Fruit fly (Drosophila melanogaster) whole organism, wandering third instar larva: ENCODE data around the gene CG31974.

Experiments used
- CG32264 ChIP-seq: fragments of 200-800 bp; sonication (Bioruptor generic); optimal IDR thresholded peaks from 2 replicates; lab custom pipeline; 2016; ENCODE audit warnings: missing biosample characterization, missing genetic modification characterization
- CG9705 ChIP-seq: fragments of 200-800 bp; sonication (Bioruptor generic); optimal IDR thresholded peaks from 2 replicates; lab custom pipeline; 2018; ENCODE audit warnings: missing biosample characterization, mild to moderate bottlenecking, missing genetic modification characterization
- CrebA ChIP-seq: fragments of 200-800 bp; sonication (Bioruptor generic); optimal IDR thresholded peaks from 2 replicates; lab custom pipeline; 2016; ENCODE audit warnings: missing biosample characterization, mild to moderate bottlenecking, missing genetic modification characterization, borderline replicate concordance
- Dfd ChIP-seq: fragments of >200 bp; optimal IDR thresholded peaks from 2 replicates; lab custom pipeline; 2017; ENCODE audit warnings: missing biosample characterization, missing genetic modification characterization
- Dif ChIP-seq: fragments of 200-275, 200-300 bp; sonication (Bioruptor generic); optimal IDR thresholded peaks from 2 replicates; lab custom pipeline; 2018; ENCODE audit warnings: missing biosample characterization, missing genetic modification characterization; ENCODE audit not compliant: partially characterized antibody
- GATAd ChIP-seq: sonication (Bioruptor generic); optimal IDR thresholded peaks from 2 replicates; lab custom pipeline; 2016; ENCODE audit warnings: missing biosample characterization, missing genetic modification characterization
- Hnf4 ChIP-seq: fragments of 200-800 bp; sonication (Bioruptor generic); optimal IDR thresholded peaks from 2 replicates; lab custom pipeline; 2016; ENCODE audit warnings: missing biosample characterization, mild to moderate bottlenecking, missing genetic modification characterization
- Hr78 ChIP-seq: fragments of >200 bp; optimal IDR thresholded peaks from 2 replicates; lab custom pipeline; 2017; ENCODE audit warnings: missing biosample characterization, missing genetic modification characterization
- Hr83 ChIP-seq: fragments of 200-300 bp; sonication (Bioruptor generic); optimal IDR thresholded peaks from 2 replicates; lab custom pipeline; 2016; ENCODE audit warnings: missing biosample characterization, mild to moderate bottlenecking, missing genetic modification characterization, moderate library complexity; ENCODE audit not compliant: poor library complexity, severe bottlenecking
- Jra ChIP-seq: sonication (Bioruptor generic); optimal IDR thresholded peaks from 2 replicates; lab custom pipeline; 2016; ENCODE audit warnings: missing biosample characterization, missing genetic modification characterization
- Mio ChIP-seq: sonication (Bioruptor generic); optimal IDR thresholded peaks from 2 replicates; lab custom pipeline; 2016; ENCODE audit warnings: missing biosample characterization, missing genetic modification characterization
- Myc ChIP-seq: fragments of >200 bp; optimal IDR thresholded peaks from 2 replicates; lab custom pipeline; 2017
- N ChIP-seq: fragments of >200 bp; optimal IDR thresholded peaks from 2 replicates; lab custom pipeline; 2018; ENCODE audit warnings: missing biosample characterization, missing external identifiers, missing genetic modification characterization
- OdsH ChIP-seq: fragments of 200-800 bp; sonication (Bioruptor generic); optimal IDR thresholded peaks from 2 replicates; lab custom pipeline; 2016; ENCODE audit warnings: missing biosample characterization, mild to moderate bottlenecking, missing genetic modification characterization
- Rel ChIP-seq, 2 experiments: fragments of 200-800 bp; sonication (Bioruptor generic) in 1 of 2; optimal IDR thresholded peaks; 2 replicates in 1 of 2; 3 replicates in 1 of 2; lab custom pipeline; 2016 to 2019; ENCODE audit warnings: mild to moderate bottlenecking in 2 of 2, missing biosample characterization in 2 of 2, missing genetic modification characterization in 2 of 2, moderate library complexity in 1 of 2
- Sp1 ChIP-seq: fragments of 200-800 bp; sonication (Bioruptor generic); optimal IDR thresholded peaks from 3 replicates; lab custom pipeline; 2019; ENCODE audit warnings: missing biosample characterization, mild to moderate bottlenecking, missing genetic modification characterization, moderate library complexity
- br ChIP-seq: fragments of 200-800 bp; sonication (Bioruptor generic); optimal IDR thresholded peaks from 2 replicates; lab custom pipeline; 2016; ENCODE audit warnings: missing biosample characterization, missing genetic modification characterization
- dl ChIP-seq, 2 experiments: fragments of 175-275, 200-275 bp in 1 of 2; fragments of 200-275 bp in 1 of 2; sonication (Bioruptor generic); optimal IDR thresholded peaks; lab custom pipeline; 2018; ENCODE audit warnings: mild to moderate bottlenecking in 2 of 2, missing biosample characterization in 2 of 2, missing genetic modification characterization in 2 of 2, moderate library complexity in 2 of 2; ENCODE audit not compliant: partially characterized antibody in 2 of 2, insufficient read depth in 1 of 2
- dmrt93B ChIP-seq: fragments of 200-800 bp; sonication (Bioruptor generic); optimal IDR thresholded peaks from 2 replicates; lab custom pipeline; 2018; ENCODE audit warnings: missing biosample characterization, mild to moderate bottlenecking, missing genetic modification characterization
- dsf ChIP-seq: sonication (Bioruptor generic); optimal IDR thresholded peaks from 2 replicates; lab custom pipeline; 2016; ENCODE audit warnings: missing biosample characterization, missing genetic modification characterization, borderline replicate concordance
- ey ChIP-seq: fragments of 200-800 bp; sonication (Bioruptor generic); optimal IDR thresholded peaks from 2 replicates; lab custom pipeline; 2016; ENCODE audit warnings: missing biosample characterization, missing genetic modification characterization
- foxo ChIP-seq, 2 experiments: fragments of 200-800 bp; sonication (Bioruptor generic); optimal IDR thresholded peaks; 2 replicates in 1 of 2; 3 replicates in 1 of 2; lab custom pipeline; 2016 to 2017; ENCODE audit warnings: missing biosample characterization in 2 of 2, missing genetic modification characterization in 2 of 2
- fru ChIP-seq: fragments of 200-800 bp; sonication (Bioruptor generic); optimal IDR thresholded peaks from 3 replicates; lab custom pipeline; 2016; ENCODE audit warnings: missing biosample characterization, mild to moderate bottlenecking, missing genetic modification characterization
- h ChIP-seq: fragments of 200-800 bp; sonication (Bioruptor generic); optimal IDR thresholded peaks from 3 replicates; lab custom pipeline; 2016; ENCODE audit warnings: missing biosample characterization, mild to moderate bottlenecking, missing genetic modification characterization
- jim ChIP-seq: fragments of 175-275, 200-325 bp; sonication (Bioruptor generic); optimal IDR thresholded peaks from 2 replicates; lab custom pipeline; 2016; ENCODE audit warnings: missing biosample characterization, mild to moderate bottlenecking, missing genetic modification characterization
- lola ChIP-seq: fragments of >200 bp; optimal IDR thresholded peaks from 2 replicates; lab custom pipeline; 2017; ENCODE audit warnings: missing biosample characterization, missing genetic modification characterization
- pan ChIP-seq: fragments of >200 bp; optimal IDR thresholded peaks from 2 replicates; lab custom pipeline; 2017
- psq ChIP-seq: fragments of 200-800 bp; sonication (Bioruptor generic); optimal IDR thresholded peaks from 3 replicates; lab custom pipeline; 2017; ENCODE audit warnings: missing biosample characterization, mild to moderate bottlenecking, missing genetic modification characterization, moderate library complexity
- sage ChIP-seq: fragments of 200-800 bp; sonication (Bioruptor generic); optimal IDR thresholded peaks from 2 replicates; lab custom pipeline; 2016; ENCODE audit warnings: missing biosample characterization, mild to moderate bottlenecking, missing genetic modification characterization
- sv ChIP-seq: fragments of 200-800 bp; sonication (Bioruptor generic); optimal IDR thresholded peaks from 3 replicates; lab custom pipeline; 2016; ENCODE audit warnings: missing biosample characterization, missing genetic modification characterization
- tai ChIP-seq: sonication (Bioruptor generic); optimal IDR thresholded peaks from 2 replicates; lab custom pipeline; 2016; ENCODE audit warnings: missing biosample characterization, missing genetic modification characterization
- woc ChIP-seq: sonication (Bioruptor generic); optimal IDR thresholded peaks from 2 replicates; lab custom pipeline; 2016; ENCODE audit warnings: missing biosample characterization, mild to moderate bottlenecking, missing genetic modification characterization

Gene CG31974

dm6 chr2L:117750-118149 lies 25.1 kb downstream of the CG31974 start:
- TF ChIP-seq Sp1 (GFP tag; lab: Kevin White, UChicago) (no peak), sv (GFP tag; lab: Kevin White, UChicago) (peak; percentile 1)

dm6 chr2L:116388-116787 lies 26.5 kb downstream of the CG31974 start, which contains the start of gene CG13694:
CG13694 (minus strand) TSS chr2L:116488.
- TF ChIP-seq sage (no peak), Mio (no peak), Dfd (GFP tag; lab: Kevin White, UChicago) (peak; percentile 63), psq (GFP tag; lab: Kevin White, UChicago) (no peak)

dm6 chr2L:114429-114828 lies 28.5 kb downstream of the CG31974 start, which contains the start of gene ND-15:
ND-15 (plus strand) TSS chr2L:114726.
- no peak for TF ChIP-seq dl (GFP tag; optimal IDR thresholded peaks at IDR 0.05; lab: Kevin White, UChicago; ENCODE audit: insufficient read depth in 1 of 2, partially characterized antibody in 2 of 2)
- TF ChIP-seq Jra (GFP tag; lab: Kevin White, UChicago), result no peak
- TF ChIP-seq dmrt93B (GFP tag; lab: Kevin White, UChicago), result no peak
- TF ChIP-seq Hr78 (GFP tag; lab: Kevin White, UChicago), result no peak
- TF ChIP-seq Rel (GFP tag; optimal IDR thresholded peaks at IDR 0.05; lab: Kevin White, UChicago), result no peak
- peak; percentile 2 for TF ChIP-seq Rel (tag; optimal IDR thresholded peaks at IDR 0.05; lab: Kevin White, UChicago)
- peak; percentile 12 for TF ChIP-seq Hnf4 (GFP tag; lab: Kevin White, UChicago)
- TF ChIP-seq, all 38 proteins: peak for 2

DNA sequence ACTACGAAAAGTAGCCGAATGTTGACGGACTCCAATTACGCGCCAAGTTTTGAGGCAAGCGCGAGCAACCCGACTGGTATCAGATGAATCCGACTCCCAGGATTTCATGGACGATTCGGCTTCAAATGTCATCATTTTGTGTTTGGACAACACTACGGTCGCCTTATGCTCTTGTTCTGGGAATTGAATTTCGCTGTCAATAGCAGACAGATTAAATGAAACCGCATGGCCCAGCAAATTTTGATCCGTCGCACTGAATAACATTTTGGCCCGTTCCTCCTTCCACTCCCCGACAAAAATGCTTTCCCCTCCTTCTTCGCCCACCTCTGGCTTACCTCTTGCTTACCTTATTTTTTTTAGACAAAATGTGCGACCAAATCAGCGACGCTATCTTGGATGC lies 32.8 kb downstream of the CG31974 start:
- TF ChIP-seq Sp1 (GFP tag; lab: Kevin White, UChicago), result no peak
- TF ChIP-seq sv (GFP tag; lab: Kevin White, UChicago), result no peak
- TF ChIP-seq dmrt93B (GFP tag; lab: Kevin White, UChicago), result no peak
- no peak for TF ChIP-seq pan (lab: Kevin White, UChicago)
- no peak for TF ChIP-seq sage
- TF ChIP-seq GATAd (GFP tag; lab: Kevin White, UChicago), result no peak
- no peak for TF ChIP-seq br
- TF ChIP-seq Hr83 (GFP tag; lab: Kevin White, UChicago), result no peak
- TF ChIP-seq Jra (GFP tag; lab: Kevin White, UChicago), result no peak
- TF ChIP-seq CrebA (GFP tag; lab: Kevin White, UChicago), result no peak
- no peak for TF ChIP-seq jim (GFP tag; lab: Kevin White, UChicago)
- TF ChIP-seq Myc (lab: Kevin White, UChicago), result no peak
- TF ChIP-seq tai (GFP tag; lab: Kevin White, UChicago), result no peak
- no peak for TF ChIP-seq Dif (GFP tag; lab: Kevin White, UChicago)

- TF ChIP-seq N (GFP tag; lab: Kevin White, UChicago) (no peak), Rel (GFP tag; optimal IDR thresholded peaks at IDR 0.05; lab: Kevin White, UChicago) (no peak), Rel (tag; optimal IDR thresholded peaks at IDR 0.05; lab: Kevin White, UChicago) (peak; percentile 62), dl (GFP tag; optimal IDR thresholded peaks at IDR 0.05; lab: Kevin White, UChicago; ENCODE audit: insufficient read depth in 1 of 2, partially characterized antibody in 2 of 2) (peak in 1 of 2 experiments; percentile 44), Myc (lab: Kevin White, UChicago) (no peak)
Observed at dm6 chr2L:109098-109799, 33.6 kb downstream of the CG31974 start.

dm6 chr2L:107476-108436 lies 35.1 kb downstream of the CG31974 start:
- TF ChIP-seq Myc (lab: Kevin White, UChicago), result peak; percentile 8
- TF ChIP-seq ey (GFP tag; lab: Kevin White, UChicago), result no peak
- peak; percentile 50 for TF ChIP-seq woc
- peak; percentile 54 for TF ChIP-seq Dif (GFP tag; lab: Kevin White, UChicago)
- TF ChIP-seq dsf (GFP tag; lab: Kevin White, UChicago), result no peak
- no peak for TF ChIP-seq lola (GFP tag; lab: Kevin White, UChicago)
- peak; percentile 68 to 76 for TF ChIP-seq dl (GFP tag; optimal IDR thresholded peaks at IDR 0.05; lab: Kevin White, UChicago; ENCODE audit: insufficient read depth in 1 of 2, partially characterized antibody in 2 of 2)
- no peak for TF ChIP-seq CG32264 (GFP tag; lab: Kevin White, UChicago)
- TF ChIP-seq foxo (GFP tag; optimal IDR thresholded peaks at IDR 0.05; lab: Kevin White, UChicago), result peak in 1 of 2 experiments; percentile 9
- peak; percentile 42 for TF ChIP-seq Sp1 (GFP tag; lab: Kevin White, UChicago)
- no peak for TF ChIP-seq sv (GFP tag; lab: Kevin White, UChicago)
- peak; percentile 10 for TF ChIP-seq h
- no peak for TF ChIP-seq OdsH
- TF ChIP-seq fru, result no peak
- no peak for TF ChIP-seq pan (lab: Kevin White, UChicago)
- no peak for TF ChIP-seq Rel (GFP tag; optimal IDR thresholded peaks at IDR 0.05; lab: Kevin White, UChicago)
- TF ChIP-seq Rel (tag; optimal IDR thresholded peaks at IDR 0.05; lab: Kevin White, UChicago), result peak; percentile 53
- no peak for TF ChIP-seq CG9705 (GFP tag; lab: Kevin White, UChicago)
